Worm (Caenorhabditis elegans) whole organism, L1 larva: ENCODE data around the gene F18E2.15.

Experiments
- C04F5.9 ChIP-seq: sonication (generic microtip); optimal IDR thresholded peaks from 2 replicates; lab custom pipeline; 2016; ENCODE audit warnings: missing genetic modification characterization, missing compliant biosample characterization
- blmp-1 ChIP-seq: fragments of 150-350 bp; optimal IDR thresholded peaks from 2 replicates; lab custom pipeline; 2014; ENCODE audit warnings: missing biosample characterization, missing genetic modification characterization
- ceh-8 ChIP-seq: fragments of 200-800 bp; sonication (Bioruptor generic); optimal IDR thresholded peaks from 2 replicates; lab custom pipeline; 2018; ENCODE audit warnings: mild to moderate bottlenecking, missing genetic modification characterization, moderate library complexity, missing compliant biosample characterization
- dpl-1 ChIP-seq, 3 experiments: fragments of 150-350 bp in 2 of 3; sonication (generic microtip) in 1 of 3; optimal IDR thresholded peaks; 2 replicates each; lab custom pipeline; 2014 to 2017; ENCODE audit warnings: missing biosample characterization in 3 of 3, missing genetic modification characterization in 3 of 3, missing genetic modification reagents in 3 of 3
- dsc-1 ChIP-seq: sonication (generic microtip); optimal IDR thresholded peaks from 2 replicates; lab custom pipeline; 2016; ENCODE audit warnings: mild to moderate bottlenecking, missing genetic modification characterization, missing compliant biosample characterization
- efl-3 ChIP-seq: fragments of 200-800 bp; sonication (Bioruptor generic); optimal IDR thresholded peaks from 2 replicates; lab custom pipeline; 2018; ENCODE audit warnings: mild to moderate bottlenecking, missing genetic modification characterization, missing compliant biosample characterization
- elt-2 ChIP-seq: sonication (generic microtip); optimal IDR thresholded peaks from 2 replicates; lab custom pipeline; 2016; ENCODE audit warnings: missing genetic modification characterization, mild to moderate bottlenecking, inconsistent platforms, missing compliant biosample characterization, missing genetic modification reagents
- elt-3 ChIP-seq, 6 experiments: fragments of 150-350 bp in 1 of 6; sonication (generic microtip); optimal IDR thresholded peaks; 2 replicates each; lab custom pipeline; 2017 to 2018; ENCODE audit warnings: missing biosample characterization in 6 of 6, missing genetic modification characterization in 6 of 6, inconsistent platforms in 1 of 6
- grh-1 ChIP-seq: fragments of 200-800 bp; sonication (Bioruptor generic); IDR thresholded peaks from 2 replicates; pipeline ENCODE4 v1.3.6; 2022; ENCODE audit warnings: missing genetic modification reagents, missing genetic modification characterization, missing compliant biosample characterization
- hlh-17 ChIP-seq: fragments of 200-800 bp; sonication (Bioruptor generic); optimal IDR thresholded peaks from 2 replicates; lab custom pipeline; 2018; ENCODE audit warnings: missing genetic modification characterization, mild to moderate bottlenecking, missing compliant biosample characterization, moderate library complexity, borderline replicate concordance
- hpl-2 ChIP-seq: fragments of 150-350 bp; optimal IDR thresholded peaks from 2 replicates; lab custom pipeline; 2014; ENCODE audit warnings: missing biosample characterization, missing genetic modification reagents, missing genetic modification characterization
- irx-1 ChIP-seq: sonication (generic microtip); optimal IDR thresholded peaks from 2 replicates; lab custom pipeline; 2016; ENCODE audit warnings: missing genetic modification characterization, missing compliant biosample characterization
- lin-35 ChIP-seq, 2 experiments: fragments of 150-350 bp; optimal IDR thresholded peaks; 2 replicates each; lab custom pipeline; 2014; ENCODE audit warnings: missing biosample characterization in 2 of 2, missing genetic modification characterization in 2 of 2, missing genetic modification reagents in 2 of 2
- nhr-20 ChIP-seq: sonication (generic microtip); optimal IDR thresholded peaks from 2 replicates; lab custom pipeline; 2016; ENCODE audit warnings: mild to moderate bottlenecking, missing genetic modification characterization, missing compliant biosample characterization
- nhr-47 ChIP-seq: sonication (generic microtip); optimal IDR thresholded peaks from 2 replicates; lab custom pipeline; 2016; ENCODE audit warnings: mild to moderate bottlenecking, missing genetic modification characterization, moderate library complexity, missing compliant biosample characterization
- nhr-71 ChIP-seq: sonication (generic microtip); optimal IDR thresholded peaks from 2 replicates; lab custom pipeline; 2016; ENCODE audit warnings: mild to moderate bottlenecking, missing genetic modification characterization, moderate library complexity, missing compliant biosample characterization
- nhr-77 ChIP-seq: fragments of 150-350 bp; optimal IDR thresholded peaks from 2 replicates; lab custom pipeline; 2014; ENCODE audit warnings: missing biosample characterization, missing genetic modification characterization
- pax-3 ChIP-seq: fragments of 200-800 bp; sonication (Bioruptor generic); optimal IDR thresholded peaks from 2 replicates; lab custom pipeline; 2018; ENCODE audit warnings: mild to moderate bottlenecking, missing genetic modification characterization, moderate library complexity, missing compliant biosample characterization
- rnt-1 ChIP-seq: sonication (generic microtip); optimal IDR thresholded peaks from 2 replicates; lab custom pipeline; 2016; ENCODE audit warnings: mild to moderate bottlenecking, missing genetic modification characterization, moderate library complexity, missing compliant biosample characterization
- skn-1 ChIP-seq: fragments of 150-350 bp; optimal IDR thresholded peaks from 2 replicates; lab custom pipeline; 2014; ENCODE audit warnings: missing biosample characterization, missing genetic modification characterization
- sox-4 ChIP-seq: sonication (generic microtip); optimal IDR thresholded peaks from 2 replicates; lab custom pipeline; 2016; ENCODE audit warnings: missing genetic modification characterization, missing compliant biosample characterization
- sup-37 ChIP-seq: fragments of 200-800 bp; sonication (Bioruptor generic); optimal IDR thresholded peaks from 2 replicates; lab custom pipeline; 2018; ENCODE audit warnings: mild to moderate bottlenecking, missing genetic modification characterization, missing compliant biosample characterization
- tlp-1 ChIP-seq: fragments of 150-350 bp; optimal IDR thresholded peaks from 2 replicates; lab custom pipeline; 2014; ENCODE audit warnings: missing biosample characterization, missing genetic modification characterization
- unc-86 ChIP-seq: sonication (generic microtip); optimal IDR thresholded peaks from 2 replicates; lab custom pipeline; 2016; ENCODE audit warnings: missing genetic modification characterization, missing compliant biosample characterization
- unc-98 ChIP-seq: fragments of 200-800 bp; sonication (Bioruptor generic); IDR thresholded peaks from 2 replicates; pipeline ENCODE4 v1.3.6; 2022; ENCODE audit warnings: missing genetic modification characterization, missing compliant biosample characterization
- xbp-1 ChIP-seq: sonication (generic microtip); optimal IDR thresholded peaks from 2 replicates; lab custom pipeline; 2016; ENCODE audit warnings: missing genetic modification characterization, missing compliant biosample characterization

The F18E2.15 gene

ce11 chrV:12796908-12797490, 36.2 kb upstream of the F18E2.15 start:
- TF ChIP-seq unc-86 (tag; lab: Kevin White, UChicago) (no peak), elt-2 (tag; lab: Kevin White, UChicago) (peak; percentile 66)

- TF ChIP-seq pax-3 (tag; lab: Kevin White, UChicago) (no peak), irx-1 (tag; lab: Kevin White, UChicago) (no peak), elt-3 (tag; optimal IDR thresholded peaks at IDR 0.05; lab: Kevin White, UChicago) (peak in 1 of 6 experiments; percentile 4), efl-3 (no peak), dpl-1 (GFP tag; optimal IDR thresholded peaks at IDR 0.05; lab: Kevin White, UChicago) (no peak), elt-2 (tag; lab: Kevin White, UChicago) (peak; percentile 54), nhr-20 (tag; lab: Kevin White, UChicago) (peak; percentile 5)
These were observed 35.1 kb upstream of the F18E2.15 start for ce11 chrV:12795927-12796326.

ce11 chrV:12795196-12795595, 34.4 kb upstream of the F18E2.15 start, which contains the start of gene ugt-4:
Gene ugt-4 (minus strand): TSS chrV:12795336.
- TF ChIP-seq elt-3 (tag; optimal IDR thresholded peaks at IDR 0.05; lab: Kevin White, UChicago) (peak in 1 of 6 experiments; percentile 47), elt-2 (tag; lab: Kevin White, UChicago) (peak; percentile 50), skn-1 (tag; lab: Kevin White, UChicago) (no peak), lin-35 (GFP tag; optimal IDR thresholded peaks at IDR 0.05; lab: Kevin White, UChicago) (peak in 1 of 2 experiments; percentile 36), nhr-71 (peak; percentile 10)

ce11 chrV:12792752-12793151, 31.9 kb upstream of the F18E2.15 start, which contains the start of gene ugt-5:
Gene ugt-5 (minus strand): TSS chrV:12792965.
- TF ChIP-seq elt-2 (tag; lab: Kevin White, UChicago) (peak; percentile 48), sup-37 (GFP tag; lab: Kevin White, UChicago) (no peak), lin-35 (GFP tag; optimal IDR thresholded peaks at IDR 0.05; lab: Kevin White, UChicago) (peak in 1 of 2 experiments; percentile 37)

ce11 chrV:12790188-12790587, 29.4 kb upstream of the F18E2.15 start, which contains the start of gene srbc-43:
Gene srbc-43 (minus strand): TSS chrV:12790518.
- no peak for TF ChIP-seq xbp-1 (tag; lab: Kevin White, UChicago)
- TF ChIP-seq hlh-17 (GFP tag; lab: Kevin White, UChicago), result no peak
- no peak for TF ChIP-seq C04F5.9
- TF ChIP-seq rnt-1, result no peak
- peak; percentile 7 for TF ChIP-seq elt-2 (tag; lab: Kevin White, UChicago)
- TF ChIP-seq nhr-47, result no peak
- no peak for TF ChIP-seq tlp-1 (tag; lab: Kevin White, UChicago)

- TF ChIP-seq elt-2 (tag; lab: Kevin White, UChicago), result no peak
- TF ChIP-seq ceh-8, result no peak
These were observed 27.6 kb upstream of the F18E2.15 start, which contains the start of gene srbc-44 for ce11 chrV:12788451-12788850. Gene srbc-44 (minus strand): TSS chrV:12788551.

ce11 chrV:12787026-12787425, 26.2 kb upstream of the F18E2.15 start, which contains the start of gene fkb-4:
Gene fkb-4 (minus strand): TSS chrV:12787126.
- TF ChIP-seq blmp-1 (tag; lab: Kevin White, UChicago) (peak; percentile 35), irx-1 (tag; lab: Kevin White, UChicago) (no peak), grh-1 (GFP tag; lab: Robert Waterston, UW) (no peak), xbp-1 (tag; lab: Kevin White, UChicago) (no peak), nhr-71 (no peak), sox-4 (tag; lab: Kevin White, UChicago) (no peak), C04F5.9 (no peak)

ce11 chrV:12786340-12786739, 25.5 kb upstream of the F18E2.15 start:
- no peak for TF ChIP-seq sup-37 (GFP tag; lab: Kevin White, UChicago)
- peak; percentile 59 for TF ChIP-seq dsc-1 (tag; lab: Kevin White, UChicago)
- TF ChIP-seq pax-3 (tag; lab: Kevin White, UChicago), result peak; percentile 68
- no peak for TF ChIP-seq nhr-77
- no peak for TF ChIP-seq hpl-2 (GFP tag; lab: Kevin White, UChicago)
- no peak for TF ChIP-seq unc-98 (GFP tag; lab: Robert Waterston, UW)
